Worm (Caenorhabditis elegans) whole organism, early embryonic: ENCODE results near the gene twk-12.

Experiments
- B0310.2 ChIP-seq: sonication (generic microtip); optimal IDR thresholded peaks from 2 replicates; lab custom pipeline; 2016; ENCODE audit warnings: mild to moderate bottlenecking, missing genetic modification characterization, missing compliant biosample characterization
- aly-1 ChIP-seq: sonication (generic microtip); optimal IDR thresholded peaks from 2 replicates; lab custom pipeline; 2016; ENCODE audit warnings: missing genetic modification characterization, missing compliant biosample characterization
- ama-1 ChIP-seq: fragments of 150-350 bp; optimal IDR thresholded peaks from 2 replicates; lab custom pipeline; 2014
- ceh-13 ChIP-seq: fragments of 200-800 bp; sonication (Bioruptor generic); optimal IDR thresholded peaks from 2 replicates; lab custom pipeline; 2018; ENCODE audit warnings: mild to moderate bottlenecking, missing genetic modification characterization, missing compliant biosample characterization
- ets-7 ChIP-seq: sonication (generic microtip); optimal IDR thresholded peaks from 2 replicates; lab custom pipeline; 2016; ENCODE audit warnings: missing genotype, missing genetic modification characterization, missing compliant biosample characterization
- flt-1 ChIP-seq: fragments of 200-800 bp; sonication (Bioruptor generic); IDR thresholded peaks from 2 replicates; pipeline ENCODE4 v1.3.6; 2022; ENCODE audit warnings: missing genetic modification characterization, missing compliant biosample characterization
- hmbx-1 ChIP-seq: sonication (generic microtip); optimal IDR thresholded peaks from 2 replicates; lab custom pipeline; 2016; ENCODE audit warnings: mild to moderate bottlenecking, missing genetic modification characterization, missing compliant biosample characterization
- pes-1 ChIP-seq: fragments of 200-800 bp; sonication (Bioruptor generic); IDR thresholded peaks from 2 replicates; pipeline ENCODE4 v1.3.6; 2022; ENCODE audit warnings: missing genetic modification reagents, missing genetic modification characterization, missing compliant biosample characterization
- scrt-1 ChIP-seq: fragments of 200-800 bp; sonication (Bioruptor generic); IDR thresholded peaks from 2 replicates; pipeline ENCODE4 v1.3.6; 2022; ENCODE audit warnings: missing genetic modification characterization, missing compliant biosample characterization
- sea-1 ChIP-seq: fragments of 200-800 bp; sonication (Bioruptor generic); conservative IDR thresholded peaks from 2 replicates; pipeline ENCODE4 v1.3.6; 2022; ENCODE audit warnings: missing genetic modification characterization, missing compliant biosample characterization
- tbx-11 ChIP-seq: fragments of 200-800 bp; sonication (Bioruptor generic); IDR thresholded peaks from 2 replicates; pipeline ENCODE4 v1.3.6; 2022; ENCODE audit warnings: missing genetic modification characterization, missing compliant biosample characterization
- tbx-37 ChIP-seq: fragments of 200-800 bp; sonication (Bioruptor generic); conservative IDR thresholded peaks from 2 replicates; pipeline ENCODE4 v1.3.6; 2022; ENCODE audit warnings: missing genetic modification reagents, missing genetic modification characterization, missing compliant biosample characterization
- tra-4 ChIP-seq: sonication (generic microtip); optimal IDR thresholded peaks from 2 replicates; lab custom pipeline; 2017; ENCODE audit warnings: missing genetic modification characterization, missing compliant biosample characterization

ce11 chrV:10647043-10647611 lies 20.3 kb upstream of the twk-12 start, which contains the start of the genes C32C4.3 and C32C4.16:
- TF ChIP-seq flt-1 (GFP tag; lab: Robert Waterston, UW) (no peak), hmbx-1 (tag; lab: Kevin White, UChicago) (no peak), ama-1 (lab: Kevin White, UChicago) (no peak), sea-1 (no peak), aly-1 (tag; lab: Kevin White, UChicago) (no peak), scrt-1 (GFP tag; lab: Robert Waterston, UW) (no peak), ceh-13 (GFP tag; lab: Kevin White, UChicago) (no peak), B0310.2 (no peak), tbx-11 (GFP tag; lab: Robert Waterston, UW) (no peak), tra-4 (tag; lab: Kevin White, UChicago) (no peak), pes-1 (GFP tag; lab: Robert Waterston, UW) (no peak), tbx-37 (GFP tag; lab: Robert Waterston, UW) (no peak), ets-7 (no peak)
